Fruit fly (Drosophila melanogaster) whole organism, prepupa: Measurements from ENCODE around the gene CG5762.

ENCODE experiments used
- CG7368 ChIP-seq: fragments of 200-800 bp; sonication (Bioruptor generic); optimal IDR thresholded peaks from 3 replicates; lab custom pipeline; 2016; ENCODE audit warnings: missing biosample characterization, missing genetic modification characterization
- eg ChIP-seq: fragments of 200-800 bp; sonication (Bioruptor generic); IDR thresholded peaks from 3 replicates; pipeline ENCODE4 v1.3.6; 2022; ENCODE audit warnings: missing biosample characterization, missing genetic modification characterization

- TF ChIP-seq CG7368 = no peak
- no peak for TF ChIP-seq eg (GFP tag; lab: Robert Waterston, UW)
Measured at dm6 chr3R:24372662-24373061, 11.2 kb upstream of the CG5762 start, which contains the start of gene CG17782.
